Worm (Caenorhabditis elegans): ENCODE measurements around the gene hsp-12.6.

Gene hsp-12.6

ce11 chrIV:9403761-9404420, 43.1 kb downstream of the hsp-12.6 start:
- TF ChIP-seq ztf-23 (GFP tag; IDR thresholded peaks at IDR 0.05): no peak
- no peak for TF ChIP-seq cog-1 (tag; optimal IDR thresholded peaks at IDR 0.05)
- peak; percentile 64 for TF ChIP-seq T22C8.4 (GFP tag; IDR thresholded peaks at IDR 0.05)

ce11 chrIV:9401715-9402114, 45.3 kb downstream of the hsp-12.6 start, which contains the start of gene F56D5.6:
Gene F56D5.6 (plus strand): TSS chrIV:9401922.
- TF ChIP-seq ztf-29 (GFP tag; IDR thresholded peaks at IDR 0.05) (no peak), med-1 (GFP tag; optimal IDR thresholded peaks at IDR 0.05; ENCODE audit: insufficient read depth) (no peak), T22C8.4 (GFP tag; IDR thresholded peaks at IDR 0.05) (no peak), cog-1 (tag; optimal IDR thresholded peaks at IDR 0.05) (no peak), tab-1 (GFP tag; IDR thresholded peaks at IDR 0.05) (no peak), ref-1 (GFP tag; conservative IDR thresholded peaks at IDR 0.05) (no peak), klf-2 (GFP tag; conservative IDR thresholded peaks at IDR 0.05) (no peak), ztf-23 (GFP tag; IDR thresholded peaks at IDR 0.05) (no peak), flt-1 (GFP tag; IDR thresholded peaks at IDR 0.05) (no peak)

ce11 chrIV:9398512-9398911, 48.5 kb downstream of the hsp-12.6 start, which contains the start of gene F56D5.2:
Gene F56D5.2 (minus strand): TSS chrIV:9398612.
- TF ChIP-seq ztf-23 (GFP tag; IDR thresholded peaks at IDR 0.05): no peak

- TF ChIP-seq ref-1 (GFP tag; conservative IDR thresholded peaks at IDR 0.05) (no peak), klf-2 (GFP tag; conservative IDR thresholded peaks at IDR 0.05) (no peak), flt-1 (GFP tag; IDR thresholded peaks at IDR 0.05) (no peak), ztf-29 (GFP tag; IDR thresholded peaks at IDR 0.05) (no peak), tab-1 (GFP tag; IDR thresholded peaks at IDR 0.05) (no peak)
Observed at ce11 chrIV:9397278-9397677, 49.8 kb downstream of the hsp-12.6 start, which contains the start of gene F56D5.3. Gene F56D5.3 (plus strand): TSS chrIV:9397578.

Data from whole organism, midembryonic.